Worm (Caenorhabditis elegans) whole organism, young adult: ENCODE results near the gene spig-10.

Source experiments
- B0336.3 ChIP-seq: fragments of 200-800 bp; sonication (Bioruptor generic); IDR thresholded peaks from 2 replicates; pipeline ENCODE4 v1.3.6; 2022; ENCODE audit warnings: missing genetic modification characterization, missing compliant biosample characterization
- F23B12.7 ChIP-seq: sonication (generic microtip); optimal IDR thresholded peaks from 2 replicates; lab custom pipeline; 2017; ENCODE audit warnings: missing genetic modification characterization, mild to moderate bottlenecking, missing compliant biosample characterization, antibody characterized with exemption, moderate library complexity; ENCODE audit not compliant: insufficient read depth
- F33H1.4 ChIP-seq: fragments of 200-800 bp; sonication (Bioruptor generic); IDR thresholded peaks from 2 replicates; pipeline ENCODE4 v1.3.6; 2022; ENCODE audit warnings: missing genetic modification reagents, missing genetic modification characterization, missing compliant biosample characterization
- T07F8.4 ChIP-seq: sonication (generic microtip); optimal IDR thresholded peaks from 2 replicates; lab custom pipeline; 2016; ENCODE audit warnings: mild to moderate bottlenecking, missing genetic modification characterization, moderate library complexity, missing compliant biosample characterization
- T26A5.8 ChIP-seq: sonication (generic microtip); optimal IDR thresholded peaks from 2 replicates; lab custom pipeline; 2016; ENCODE audit warnings: missing genetic modification characterization, missing compliant biosample characterization
- Y67H2A.10 ChIP-seq: fragments of 200-800 bp; sonication (Bioruptor generic); conservative IDR thresholded peaks from 2 replicates; pipeline ENCODE4 v1.3.6; 2022; ENCODE audit warnings: missing genetic modification reagents, missing genetic modification characterization, missing compliant biosample characterization
- ZK185.1 ChIP-seq: sonication (generic microtip); optimal IDR thresholded peaks from 2 replicates; lab custom pipeline; 2016; ENCODE audit warnings: mild to moderate bottlenecking, missing genetic modification characterization, missing compliant biosample characterization; ENCODE audit not compliant: poor library complexity, severe bottlenecking
- akir-1 ChIP-seq: fragments of 200-800 bp; sonication (Bioruptor generic); optimal IDR thresholded peaks from 2 replicates; lab custom pipeline; 2018; ENCODE audit warnings: mild to moderate bottlenecking, missing genetic modification characterization, moderate library complexity, missing compliant biosample characterization
- aptf-2 ChIP-seq: fragments of 200-800 bp; sonication (Bioruptor generic); conservative IDR thresholded peaks from 2 replicates; pipeline ENCODE4 v1.3.6; 2022; ENCODE audit warnings: missing genetic modification reagents, missing genetic modification characterization, missing compliant biosample characterization
- attf-3 ChIP-seq: fragments of 200-800 bp; sonication (Bioruptor generic); conservative IDR thresholded peaks from 2 replicates; pipeline ENCODE4 v1.3.6; 2022; ENCODE audit warnings: missing genetic modification reagents, missing genetic modification characterization, missing compliant biosample characterization
- attf-5 ChIP-seq: fragments of 200-800 bp; sonication (Bioruptor generic); optimal IDR thresholded peaks from 2 replicates; lab custom pipeline; 2018; ENCODE audit warnings: mild to moderate bottlenecking, missing genetic modification characterization, missing compliant biosample characterization
- attf-6 ChIP-seq: fragments of 200-800 bp; sonication (Bioruptor generic); IDR thresholded peaks from 2 replicates; pipeline ENCODE4 v1.3.6; 2022; ENCODE audit warnings: missing genetic modification reagents, missing genetic modification characterization, missing compliant biosample characterization
- bed-1 ChIP-seq: fragments of 200-800 bp; sonication (Bioruptor generic); IDR thresholded peaks from 2 replicates; pipeline ENCODE4 v1.3.6; 2022; ENCODE audit warnings: missing genetic modification reagents, missing genetic modification characterization, missing compliant biosample characterization
- bed-2 ChIP-seq: fragments of 200-800 bp; sonication (Bioruptor generic); IDR thresholded peaks from 2 replicates; pipeline ENCODE4 v1.3.6; 2022; ENCODE audit warnings: missing genetic modification reagents, missing genetic modification characterization, missing compliant biosample characterization
- cebp-2 ChIP-seq: fragments of 200-800 bp; sonication (Bioruptor generic); IDR thresholded peaks from 2 replicates; pipeline ENCODE4 v1.3.6; 2022; ENCODE audit warnings: missing genetic modification characterization, missing compliant biosample characterization
- ceh-58 ChIP-seq: fragments of 200-800 bp; sonication (Bioruptor generic); IDR thresholded peaks from 2 replicates; pipeline ENCODE4 v1.3.6; 2022; ENCODE audit warnings: missing genetic modification characterization, missing compliant biosample characterization
- chd-7 ChIP-seq: sonication (generic microtip); optimal IDR thresholded peaks from 2 replicates; lab custom pipeline; 2016; ENCODE audit warnings: mild to moderate bottlenecking, missing genetic modification characterization, moderate library complexity, missing compliant biosample characterization
- die-1 ChIP-seq: sonication (generic microtip); optimal IDR thresholded peaks from 2 replicates; lab custom pipeline; 2016; ENCODE audit warnings: missing genotype, mild to moderate bottlenecking, missing genetic modification characterization, missing compliant biosample characterization
- dox-1 ChIP-seq: fragments of 200-800 bp; sonication (Bioruptor generic); IDR thresholded peaks from 2 replicates; pipeline ENCODE4 v1.3.6; 2022; ENCODE audit warnings: missing genetic modification reagents, missing genetic modification characterization, missing compliant biosample characterization
- egl-18 ChIP-seq: fragments of 200-800 bp; sonication (Bioruptor generic); IDR thresholded peaks from 2 replicates; pipeline ENCODE4 v1.3.6; 2022; ENCODE audit warnings: missing genetic modification reagents, missing genetic modification characterization, missing compliant biosample characterization
- ets-4 ChIP-seq: fragments of 200-800 bp; sonication (Bioruptor generic); optimal IDR thresholded peaks from 2 replicates; lab custom pipeline; 2018; ENCODE audit warnings: mild to moderate bottlenecking, missing genetic modification characterization, missing compliant biosample characterization
- hlh-12 ChIP-seq: sonication (generic microtip); optimal IDR thresholded peaks from 2 replicates; lab custom pipeline; 2016; ENCODE audit warnings: missing genetic modification characterization, missing compliant biosample characterization
- hlh-26 ChIP-seq: fragments of 200-800 bp; sonication (Bioruptor generic); conservative IDR thresholded peaks from 2 replicates; pipeline ENCODE4 v1.3.6; 2022; ENCODE audit warnings: missing genetic modification reagents, missing genetic modification characterization, missing compliant biosample characterization
- hmg-20 ChIP-seq: fragments of 200-800 bp; sonication (Bioruptor generic); IDR thresholded peaks from 2 replicates; pipeline ENCODE4 v1.3.6; 2022; ENCODE audit warnings: missing genetic modification reagents, missing genetic modification characterization, missing compliant biosample characterization
- hrde-1 ChIP-seq: sonication (generic microtip); optimal IDR thresholded peaks from 2 replicates; lab custom pipeline; 2016; ENCODE audit warnings: missing genetic modification characterization, mild to moderate bottlenecking, missing compliant biosample characterization, moderate library complexity, missing genotype, missing genetic modification reagents, borderline replicate concordance
- lag-1 ChIP-seq: fragments of 200-800 bp; sonication (Bioruptor generic); IDR thresholded peaks from 2 replicates; pipeline ENCODE4 v1.3.6; 2022; ENCODE audit warnings: missing genetic modification reagents, missing genetic modification characterization, missing compliant biosample characterization
- madf-10 ChIP-seq: sonication (generic microtip); optimal IDR thresholded peaks from 2 replicates; lab custom pipeline; 2016; ENCODE audit warnings: mild to moderate bottlenecking, missing genetic modification characterization, missing compliant biosample characterization
- madf-8 ChIP-seq: fragments of 200-800 bp; sonication (Bioruptor generic); conservative IDR thresholded peaks from 2 replicates; pipeline ENCODE4 v1.3.6; 2022; ENCODE audit warnings: missing genetic modification reagents, missing genetic modification characterization, missing compliant biosample characterization
- mxl-1 ChIP-seq: sonication (generic microtip); optimal IDR thresholded peaks from 2 replicates; lab custom pipeline; 2016; ENCODE audit warnings: missing genetic modification characterization, missing compliant biosample characterization
- nhr-120 ChIP-seq: fragments of 200-800 bp; sonication (Bioruptor generic); IDR thresholded peaks from 2 replicates; pipeline ENCODE4 v1.3.6; 2022; ENCODE audit warnings: missing genetic modification characterization, missing compliant biosample characterization
- pbrm-1 ChIP-seq: fragments of 200-800 bp; sonication (Bioruptor generic); IDR thresholded peaks from 2 replicates; pipeline ENCODE4 v1.3.6; 2022; ENCODE audit warnings: missing genetic modification reagents, missing genetic modification characterization, missing compliant biosample characterization
- pha-4 ChIP-seq: fragments of 150-350 bp; sonication (generic microtip); optimal IDR thresholded peaks from 2 replicates; lab custom pipeline; 2014; ENCODE audit warnings: missing biosample characterization, missing genetic modification reagents, missing genetic modification characterization
- rcor-1 ChIP-seq: fragments of 200-800 bp; sonication (Bioruptor generic); IDR thresholded peaks from 2 replicates; pipeline ENCODE4 v1.3.6; 2022; ENCODE audit warnings: missing genetic modification reagents, missing genetic modification characterization, missing compliant biosample characterization
- rec-8 ChIP-seq, 2 experiments: sonication (generic microtip); optimal IDR thresholded peaks; 2 replicates each; lab custom pipeline; 2016; ENCODE audit warnings: mild to moderate bottlenecking in 2 of 2, missing genetic modification characterization in 2 of 2, missing genetic modification reagents in 2 of 2, missing genotype in 2 of 2, missing biosample characterization in 1 of 2, missing compliant biosample characterization in 1 of 2, moderate library complexity in 1 of 2
- snpc-3.4 ChIP-seq: sonication (generic microtip); optimal IDR thresholded peaks from 2 replicates; lab custom pipeline; 2017; ENCODE audit warnings: missing genetic modification characterization, mild to moderate bottlenecking, missing compliant biosample characterization, antibody characterized with exemption, moderate library complexity, missing genotype, missing genetic modification reagents
- snpc-4 ChIP-seq, 5 experiments: fragments of 150-350 bp in 1 of 5; sonication (generic microtip) in 4 of 5; optimal IDR thresholded peaks; 2 replicates each; lab custom pipeline; 2014 to 2018; ENCODE audit warnings: missing genetic modification characterization in 5 of 5, missing biosample characterization in 3 of 5, antibody characterized with exemption in 2 of 5, mild to moderate bottlenecking in 2 of 5, missing compliant biosample characterization in 2 of 5, missing genotype in 2 of 5, moderate library complexity in 2 of 5, missing genetic modification reagents in 1 of 5
- sptf-2 ChIP-seq: fragments of 200-800 bp; sonication (Bioruptor generic); optimal IDR thresholded peaks from 2 replicates; lab custom pipeline; 2018; ENCODE audit warnings: mild to moderate bottlenecking, missing genetic modification characterization, missing compliant biosample characterization
- tlf-1 ChIP-seq: fragments of 200-800 bp; sonication (Bioruptor generic); optimal IDR thresholded peaks from 2 replicates; lab custom pipeline; 2018; ENCODE audit warnings: mild to moderate bottlenecking, missing genetic modification characterization, missing compliant biosample characterization
- zfh-2 ChIP-seq: fragments of 200-800 bp; sonication (Bioruptor generic); conservative IDR thresholded peaks from 2 replicates; pipeline ENCODE4 v1.3.6; 2022; ENCODE audit warnings: missing genetic modification reagents, missing genetic modification characterization, missing compliant biosample characterization
- ztf-18 ChIP-seq: sonication (generic microtip); optimal IDR thresholded peaks from 2 replicates; lab custom pipeline; 2016; ENCODE audit warnings: missing genotype, mild to moderate bottlenecking, missing genetic modification characterization, missing compliant biosample characterization
- ztf-28 ChIP-seq: fragments of 200-800 bp; sonication (Bioruptor generic); IDR thresholded peaks from 2 replicates; pipeline ENCODE4 v1.3.6; 2022; ENCODE audit warnings: missing genetic modification reagents, missing genetic modification characterization, missing compliant biosample characterization
- ztf-6 ChIP-seq: fragments of 200-800 bp; sonication (Bioruptor generic); IDR thresholded peaks from 2 replicates; pipeline ENCODE4 v1.3.6; 2022; ENCODE audit warnings: missing genetic modification reagents, missing genetic modification characterization, missing compliant biosample characterization

spig-10 gene

DNA sequence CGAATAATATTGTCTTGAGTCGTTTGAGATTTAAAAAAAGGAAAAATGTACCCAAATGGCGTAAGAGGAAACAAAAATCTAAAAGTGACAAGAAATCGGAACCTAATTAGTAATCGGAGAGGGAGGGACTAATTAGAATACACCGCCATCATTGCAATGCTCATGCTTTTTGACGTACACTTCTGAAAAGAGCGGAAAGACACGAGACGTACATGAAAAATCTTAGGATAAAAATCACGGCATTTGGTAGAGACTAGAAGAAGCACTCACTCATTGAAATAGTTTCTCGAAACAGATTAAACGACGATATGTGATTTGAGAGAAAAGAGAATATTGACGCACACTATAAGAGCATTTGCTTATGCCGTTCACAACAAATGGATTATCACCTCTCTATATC is 16.9 kb downstream of the spig-10 start:
- TF ChIP-seq attf-6, result no peak

- TF ChIP-seq egl-18 (no peak), B0336.3 (no peak), chd-7 (no peak), sptf-2 (GFP tag; lab: Kevin White, UChicago) (no peak), ets-4 (no peak), hrde-1 (tag; lab: Kevin White, UChicago) (no peak), dox-1 (GFP tag; lab: Robert Waterston, UW) (no peak), die-1 (tag; lab: Kevin White, UChicago) (no peak), Y67H2A.10 (GFP tag; lab: Robert Waterston, UW) (no peak), snpc-3.4 (tag; lab: Kevin White, UChicago) (no peak), pha-4 (no peak), akir-1 (GFP tag; lab: Kevin White, UChicago) (no peak)
These were observed 21.0 kb downstream of the spig-10 start, which contains the start of gene F20A1.6 for ce11 chrV:7027055-7027454. Gene F20A1.6, minus strand, starts transcription at chrV:7027155.

DNA sequence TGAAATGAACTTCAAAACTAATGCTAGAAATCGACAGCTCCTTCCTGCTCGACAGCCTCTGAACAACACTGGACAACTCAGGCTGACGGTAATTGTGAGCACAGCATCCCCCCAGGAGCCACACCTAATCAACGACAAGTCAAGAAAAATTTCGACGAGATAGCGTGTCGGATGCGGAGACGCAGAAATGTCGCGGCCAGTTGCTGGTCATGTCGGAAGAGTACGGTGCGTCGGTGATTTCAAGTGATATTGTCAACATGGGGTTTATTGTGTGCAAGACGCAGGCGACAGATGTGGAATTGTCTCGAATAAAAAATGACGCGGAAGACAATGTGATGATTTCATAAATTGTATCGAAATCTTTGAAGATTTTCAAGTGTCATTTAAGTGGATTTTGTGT is 30.4 kb downstream of the spig-10 start, which contains the start of gene twk-11:
TSS of gene twk-11 (minus strand) at position 101 of the 400 bp plus-strand sequence.
- TF ChIP-seq hlh-26 (GFP tag; lab: Robert Waterston, UW) (no peak), madf-8 (GFP tag; lab: Robert Waterston, UW) (no peak), bed-2 (GFP tag; lab: Robert Waterston, UW) (no peak), F23B12.7 (no peak), pbrm-1 (GFP tag; lab: Robert Waterston, UW) (no peak), ZK185.1 (no peak), lag-1 (GFP tag; lab: Robert Waterston, UW) (no peak), tlf-1 (no peak), T26A5.8 (tag; lab: Kevin White, UChicago) (no peak), ztf-28 (GFP tag; lab: Robert Waterston, UW) (no peak), hlh-12 (tag; lab: Kevin White, UChicago) (no peak), F33H1.4 (no peak), sptf-2 (GFP tag; lab: Kevin White, UChicago) (no peak), ceh-58 (GFP tag; lab: Robert Waterston, UW) (no peak), bed-1 (no peak)
- TF ChIP-seq, all 124 proteins: peak for 0

DNA sequence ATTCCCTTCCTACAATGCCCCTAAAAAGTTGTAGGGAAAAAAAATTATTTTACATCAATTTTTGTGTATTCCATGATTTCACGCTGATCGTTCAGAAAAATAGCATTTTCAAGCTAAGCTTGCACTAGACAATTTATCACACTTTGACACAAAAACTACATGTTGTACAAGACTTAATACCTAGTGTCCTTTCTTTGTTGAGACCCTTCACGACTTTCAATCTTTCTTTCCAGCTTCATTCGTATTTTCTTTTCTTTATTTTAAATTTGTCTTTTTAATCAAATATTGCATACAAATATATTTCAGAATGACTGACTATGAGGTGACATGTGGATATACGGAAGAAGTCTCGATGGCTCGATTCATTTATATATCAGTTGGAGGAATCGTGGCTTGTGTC is 39.9 kb downstream of the spig-10 start, which contains the start of gene F20A1.2:
TSS of gene F20A1.2 (plus strand) at position 301 of the 400 bp plus-strand sequence.
- TF ChIP-seq F33H1.4, result no peak
- no peak for TF ChIP-seq nhr-120 (GFP tag; lab: Robert Waterston, UW)
- TF ChIP-seq snpc-4 (GFP tag; optimal IDR thresholded peaks at IDR 0.05; lab: Kevin White, UChicago), result no peak
- no peak for TF ChIP-seq snpc-4 (tag; optimal IDR thresholded peaks at IDR 0.05; lab: Kevin White, UChicago)
- no peak for TF ChIP-seq madf-10 (tag; lab: Kevin White, UChicago)
- TF ChIP-seq aptf-2 (GFP tag; lab: Robert Waterston, UW), result no peak
- no peak for TF ChIP-seq zfh-2 (GFP tag; lab: Robert Waterston, UW)
- TF ChIP-seq attf-5, result no peak
- TF ChIP-seq ztf-6 (GFP tag; lab: Robert Waterston, UW), result no peak
- TF ChIP-seq mxl-1 (tag; lab: Kevin White, UChicago), result no peak
- no peak for TF ChIP-seq attf-3 (GFP tag; lab: Robert Waterston, UW)
- TF ChIP-seq bed-1, result no peak
- TF ChIP-seq rec-8 (tag; optimal IDR thresholded peaks at IDR 0.05; lab: Kevin White, UChicago), result no peak
- TF ChIP-seq hmg-20 (GFP tag; lab: Robert Waterston, UW), result no peak
- TF ChIP-seq ztf-18 (tag; lab: Kevin White, UChicago), result no peak
- TF ChIP-seq cebp-2 (GFP tag; lab: Robert Waterston, UW), result no peak
- TF ChIP-seq rcor-1, result no peak
- no peak for TF ChIP-seq T07F8.4 (tag; lab: Kevin White, UChicago)
